Worm (Caenorhabditis elegans): ENCODE results near the gene F13A7.1.

DNA sequence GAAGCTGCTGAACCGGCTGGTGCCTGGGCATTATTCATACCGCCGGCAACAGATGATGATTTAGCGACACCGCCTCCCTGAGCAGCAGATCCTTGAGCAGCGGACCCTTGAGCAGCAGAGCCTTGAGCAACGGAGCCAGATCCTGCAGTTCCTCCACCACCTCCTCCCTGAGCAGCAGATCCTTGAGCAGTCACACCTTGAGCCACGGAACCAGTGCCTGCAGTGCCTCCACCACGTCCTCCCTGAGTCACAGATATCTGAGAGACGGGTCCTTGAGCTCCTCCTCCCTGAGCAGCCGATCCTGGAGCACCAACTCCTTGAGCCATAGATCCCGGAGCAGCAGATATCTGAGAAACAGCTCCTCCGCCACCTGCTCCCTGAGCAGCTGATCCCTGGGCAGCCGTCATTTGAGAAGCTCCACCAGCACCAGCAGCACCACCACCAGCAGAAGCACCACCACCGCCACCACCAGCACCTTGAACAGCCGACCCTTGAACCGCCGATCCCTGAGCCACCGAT, 1.3 kb downstream of the F13A7.1 start:
- TF ChIP-seq ceh-100 (GFP tag; IDR thresholded peaks at IDR 0.05) = no peak
- TF ChIP-seq nhr-179 (tag; optimal IDR thresholded peaks at IDR 0.05) = no peak
- no peak for TF ChIP-seq nhr-90 (tag; optimal IDR thresholded peaks at IDR 0.05)
- TF ChIP-seq B0019.2 (GFP tag; conservative IDR thresholded peaks at IDR 0.05) = no peak
- no peak for TF ChIP-seq hmg-20 (GFP tag; IDR thresholded peaks at IDR 0.05)
